Worm (Caenorhabditis elegans): Measurements from ENCODE around the gene mrp-2.

mrp-2 gene

ce11 chrX:542807-543206 is 29.7 kb downstream of the mrp-2 start, which contains the start of gene F28C10.1:
F28C10.1 (plus strand) TSS chrX:543107.
- no peak for TF ChIP-seq sem-4 (tag; optimal IDR thresholded peaks at IDR 0.05)
- no peak for TF ChIP-seq elt-3 (tag; optimal IDR thresholded peaks at IDR 0.05)
- TF ChIP-seq ceh-82 (tag; optimal IDR thresholded peaks at IDR 0.05) = no peak
- TF ChIP-seq ztf-11 (tag; optimal IDR thresholded peaks at IDR 0.05) = no peak

ce11 chrX:538083-538482 is 34.4 kb downstream of the mrp-2 start:
- no peak for TF ChIP-seq lin-13 (GFP tag; optimal IDR thresholded peaks at IDR 0.05)
- TF ChIP-seq gmeb-1 (tag; optimal IDR thresholded peaks at IDR 0.05) = no peak
- no peak for TF ChIP-seq ztf-1 (GFP tag; conservative IDR thresholded peaks at IDR 0.05)
- TF ChIP-seq snpc-4 (tag; optimal IDR thresholded peaks at IDR 0.05) = no peak
- TF ChIP-seq R02D3.7 (tag; optimal IDR thresholded peaks at IDR 0.05) = no peak
- no peak for TF ChIP-seq nhr-129 (tag; optimal IDR thresholded peaks at IDR 0.05)
- TF ChIP-seq nhr-11 (tag; optimal IDR thresholded peaks at IDR 0.05) = no peak

- TF ChIP-seq ZK546.5 (tag; optimal IDR thresholded peaks at IDR 0.05) = no peak
- TF ChIP-seq nhr-129 (tag; optimal IDR thresholded peaks at IDR 0.05) = peak; percentile 58
- TF ChIP-seq nhr-11 (tag; optimal IDR thresholded peaks at IDR 0.05) = no peak
- no peak for TF ChIP-seq gmeb-1 (tag; optimal IDR thresholded peaks at IDR 0.05)
- TF ChIP-seq sem-4 (tag; optimal IDR thresholded peaks at IDR 0.05) = no peak
- no peak for TF ChIP-seq elt-3 (tag; optimal IDR thresholded peaks at IDR 0.05)
- TF ChIP-seq ztf-1 (GFP tag; conservative IDR thresholded peaks at IDR 0.05) = no peak
- TF ChIP-seq ceh-16 (tag; optimal IDR thresholded peaks at IDR 0.05) = no peak
Measured at ce11 chrX:536365-536764, 36.1 kb downstream of the mrp-2 start.

- peak; percentile 79 for TF ChIP-seq mab-5 (tag; optimal IDR thresholded peaks at IDR 0.05)
- no peak for TF ChIP-seq nhr-77 (tag; optimal IDR thresholded peaks at IDR 0.05)
- TF ChIP-seq nhr-6 (tag; optimal IDR thresholded peaks at IDR 0.05) = peak; percentile 86
- no peak for TF ChIP-seq ztf-1 (GFP tag; conservative IDR thresholded peaks at IDR 0.05)
- no peak for TF ChIP-seq ztf-11 (tag; optimal IDR thresholded peaks at IDR 0.05)
- TF ChIP-seq lin-11 (tag; optimal IDR thresholded peaks at IDR 0.05) = no peak
- TF ChIP-seq sma-3 (GFP tag; optimal IDR thresholded peaks at IDR 0.05) = peak; percentile 81
- TF ChIP-seq F13H6.1 (tag; optimal IDR thresholded peaks at IDR 0.05) = peak; percentile 88
- peak; percentile 93 for TF ChIP-seq fos-1 (tag; optimal IDR thresholded peaks at IDR 0.05)
- no peak for TF ChIP-seq unc-39 (tag; optimal IDR thresholded peaks at IDR 0.05)
- TF ChIP-seq peb-1 (tag; optimal IDR thresholded peaks at IDR 0.05) = no peak
- TF ChIP-seq nhr-12 (tag; optimal IDR thresholded peaks at IDR 0.05) = no peak
- TF ChIP-seq lin-39 (tag; optimal IDR thresholded peaks at IDR 0.05) = no peak
- TF ChIP-seq aly-2 (tag; optimal IDR thresholded peaks at IDR 0.05) = no peak
- TF ChIP-seq nhr-25 (tag; optimal IDR thresholded peaks at IDR 0.05) = peak; percentile 91
- peak; percentile 71 for TF ChIP-seq lin-13 (GFP tag; optimal IDR thresholded peaks at IDR 0.05)
- TF ChIP-seq nhr-10 (tag; optimal IDR thresholded peaks at IDR 0.05) = no peak
- no peak for TF ChIP-seq elt-1 (tag; optimal IDR thresholded peaks at IDR 0.05)
- TF ChIP-seq ceh-16 (tag; optimal IDR thresholded peaks at IDR 0.05) = peak; percentile 22
- peak; percentile 14 for TF ChIP-seq ztf-4 (tag; optimal IDR thresholded peaks at IDR 0.05)
- no peak for TF ChIP-seq nhr-23 (tag; optimal IDR thresholded peaks at IDR 0.05)
- peak; percentile 88 for TF ChIP-seq zag-1 (tag; optimal IDR thresholded peaks at IDR 0.05)
- TF ChIP-seq mdl-1 (tag; optimal IDR thresholded peaks at IDR 0.05) = peak; percentile 78 to 87
- TF ChIP-seq blmp-1 (tag; optimal IDR thresholded peaks at IDR 0.05; ENCODE audit: insufficient read depth) = peak; percentile 87
- peak; percentile 31 for TF ChIP-seq nhr-237 (tag; optimal IDR thresholded peaks at IDR 0.05)
- peak; percentile 3 for TF ChIP-seq snpc-4 (tag; optimal IDR thresholded peaks at IDR 0.05)
- TF ChIP-seq Y55F3AM.14 (GFP tag; optimal IDR thresholded peaks at IDR 0.05) = peak; percentile 58
- TF ChIP-seq ZK546.5 (tag; optimal IDR thresholded peaks at IDR 0.05) = no peak
- peak; percentile 97 for TF ChIP-seq crh-2 (tag; optimal IDR thresholded peaks at IDR 0.05)
- TF ChIP-seq mbf-1 (tag; optimal IDR thresholded peaks at IDR 0.05) = no peak
- TF ChIP-seq ceh-82 (tag; optimal IDR thresholded peaks at IDR 0.05) = no peak
- TF ChIP-seq unc-55 (GFP tag; optimal IDR thresholded peaks at IDR 0.05) = peak; percentile 77
- no peak for TF ChIP-seq ama-1 (optimal IDR thresholded peaks at IDR 0.05)
- TF ChIP-seq C34F6.9 (tag; optimal IDR thresholded peaks at IDR 0.05) = peak; percentile 88
- TF ChIP-seq sem-4 (tag; optimal IDR thresholded peaks at IDR 0.05) = peak; percentile 92
- TF ChIP-seq alr-1 (tag; optimal IDR thresholded peaks at IDR 0.05) = no peak
- peak; percentile 50 for TF ChIP-seq unc-62 (GFP tag; optimal IDR thresholded peaks at IDR 0.05)
- no peak for TF ChIP-seq gmeb-1 (tag; optimal IDR thresholded peaks at IDR 0.05)
- TF ChIP-seq dmd-4 (tag; optimal IDR thresholded peaks at IDR 0.05) = no peak
- no peak for TF ChIP-seq elt-3 (tag; optimal IDR thresholded peaks at IDR 0.05)
- TF ChIP-seq lsy-2 (tag; optimal IDR thresholded peaks at IDR 0.05) = peak; percentile 55 to 88
- no peak for TF ChIP-seq skn-1 (tag; optimal IDR thresholded peaks at IDR 0.05)
- peak; percentile 94 for TF ChIP-seq nhr-21 (tag; optimal IDR thresholded peaks at IDR 0.05)
- TF ChIP-seq sma-9 (GFP tag; optimal IDR thresholded peaks at IDR 0.05) = peak; percentile 100
- TF ChIP-seq sma-9 (tag; optimal IDR thresholded peaks at IDR 0.05) = peak; percentile 83
Measured at ce11 chrX:535728-536127, 36.8 kb downstream of the mrp-2 start, which contains the start of gene F28C10.3. F28C10.3 (minus strand) TSS chrX:535828.
